Worm (Caenorhabditis elegans): Measurements from ENCODE around the gene frpr-11.
A peak's percentile ranks its signal among the peaks of the same experiment; 100 is the strongest.

Gene frpr-11

DNA sequence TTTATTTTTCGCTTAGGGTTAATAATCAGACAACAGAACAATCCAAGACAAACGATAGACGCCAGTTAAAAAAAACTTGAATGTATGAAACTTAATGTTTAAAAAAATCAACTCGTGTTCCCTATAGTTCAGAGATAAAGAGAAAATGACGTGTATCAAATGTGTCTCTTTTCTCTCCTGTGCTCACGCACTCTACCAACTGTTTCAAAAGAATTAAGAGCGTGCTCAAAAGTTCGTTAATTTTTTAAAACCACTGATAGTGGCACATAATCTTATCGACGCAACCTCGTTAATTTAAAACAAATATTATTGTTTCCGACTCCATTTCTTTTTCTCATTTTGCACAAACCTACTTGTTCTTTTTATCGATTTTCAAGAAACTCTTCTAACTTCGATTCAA is 1.3 kb upstream of the frpr-11 start:
- TF ChIP-seq nhr-12 (tag; optimal IDR thresholded peaks at IDR 0.05) (no peak), nhr-237 (tag; optimal IDR thresholded peaks at IDR 0.05) (no peak), nhr-43 (tag; optimal IDR thresholded peaks at IDR 0.05; ENCODE audit: poor library complexity, severe bottlenecking) (no peak), ceh-16 (tag; optimal IDR thresholded peaks at IDR 0.05) (no peak), tbx-2 (tag; optimal IDR thresholded peaks at IDR 0.05) (no peak), lin-15B (tag; optimal IDR thresholded peaks at IDR 0.05) (no peak), fkh-10 (GFP tag; optimal IDR thresholded peaks at IDR 0.05) (no peak), ceh-82 (tag; optimal IDR thresholded peaks at IDR 0.05) (no peak), daf-12 (tag; optimal IDR thresholded peaks at IDR 0.05) (no peak), nhr-23 (tag; optimal IDR thresholded peaks at IDR 0.05) (no peak), egl-5 (tag; optimal IDR thresholded peaks at IDR 0.05) (no peak), eor-1 (tag; optimal IDR thresholded peaks at IDR 0.05) (no peak), R02D3.7 (tag; optimal IDR thresholded peaks at IDR 0.05) (no peak), jun-1 (tag; optimal IDR thresholded peaks at IDR 0.05) (no peak), lin-39 (tag; optimal IDR thresholded peaks at IDR 0.05) (no peak), pqm-1 (tag; optimal IDR thresholded peaks at IDR 0.05) (peak; percentile 87), nfya-1 (tag; optimal IDR thresholded peaks at IDR 0.05; ENCODE audit: insufficient read depth) (no peak), egl-27 (tag; optimal IDR thresholded peaks at IDR 0.05) (peak; percentile 28), ceh-9 (tag; optimal IDR thresholded peaks at IDR 0.05) (no peak), elt-1 (tag; optimal IDR thresholded peaks at IDR 0.05) (no peak), pha-4 (tag; optimal IDR thresholded peaks at IDR 0.05) (peak; percentile 33), elt-2 (tag; optimal IDR thresholded peaks at IDR 0.05) (peak; percentile 93), nhr-76 (tag; optimal IDR thresholded peaks at IDR 0.05) (no peak), aly-2 (tag; optimal IDR thresholded peaks at IDR 0.05) (no peak), mml-1 (tag; optimal IDR thresholded peaks at IDR 0.05) (no peak), elt-3 (tag; optimal IDR thresholded peaks at IDR 0.05) (no peak), fos-1 (tag; optimal IDR thresholded peaks at IDR 0.05) (no peak), nhr-25 (tag; optimal IDR thresholded peaks at IDR 0.05) (no peak), nhr-28 (tag; optimal IDR thresholded peaks at IDR 0.05) (no peak)

DNA sequence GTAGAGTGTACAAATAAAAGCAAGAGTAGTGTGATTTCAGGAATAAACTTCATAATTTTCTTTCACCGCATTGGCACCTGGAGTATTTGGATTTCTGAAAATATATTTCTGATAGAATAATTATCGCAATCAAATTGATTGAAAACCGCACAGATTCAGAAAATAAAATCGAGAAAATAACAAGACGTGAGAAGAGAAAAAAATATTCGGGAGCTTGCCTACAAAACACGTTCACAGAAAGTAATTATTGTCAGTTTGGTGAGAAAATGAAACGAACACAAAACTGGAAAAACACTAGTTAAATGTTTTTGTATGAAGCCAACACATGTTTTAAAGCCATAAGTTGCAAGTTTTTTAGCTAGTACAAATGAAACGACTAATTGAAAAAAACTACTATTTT is 6.9 kb downstream of the frpr-11 start, which contains the start of gene mod-1:
Gene mod-1 (minus strand): TSS at position 101 of the 400 bp plus-strand sequence.
- no peak for TF ChIP-seq elt-2 (tag; optimal IDR thresholded peaks at IDR 0.05)
- no peak for TF ChIP-seq tbx-2 (tag; optimal IDR thresholded peaks at IDR 0.05)
- TF ChIP-seq fkh-10 (GFP tag; optimal IDR thresholded peaks at IDR 0.05), result no peak
- no peak for TF ChIP-seq lin-15B (tag; optimal IDR thresholded peaks at IDR 0.05)
- no peak for TF ChIP-seq snpc-4 (tag; optimal IDR thresholded peaks at IDR 0.05)
- TF ChIP-seq pha-4 (tag; optimal IDR thresholded peaks at IDR 0.05), result no peak
- TF ChIP-seq nhr-67 (tag; optimal IDR thresholded peaks at IDR 0.05), result no peak
- TF ChIP-seq ZK546.5 (tag; optimal IDR thresholded peaks at IDR 0.05), result no peak
- TF ChIP-seq nhr-76 (tag; optimal IDR thresholded peaks at IDR 0.05), result no peak
- no peak for TF ChIP-seq egl-5 (tag; optimal IDR thresholded peaks at IDR 0.05)
- TF ChIP-seq nhr-11 (tag; optimal IDR thresholded peaks at IDR 0.05), result no peak
- TF ChIP-seq lsy-12 (tag; optimal IDR thresholded peaks at IDR 0.05), result no peak
- TF ChIP-seq nfya-1 (tag; optimal IDR thresholded peaks at IDR 0.05; ENCODE audit: insufficient read depth), result no peak
- TF ChIP-seq zag-1 (tag; optimal IDR thresholded peaks at IDR 0.05), result no peak
- no peak for TF ChIP-seq daf-12 (tag; optimal IDR thresholded peaks at IDR 0.05)
- no peak for TF ChIP-seq eor-1 (tag; optimal IDR thresholded peaks at IDR 0.05)
- no peak for TF ChIP-seq elt-3 (tag; optimal IDR thresholded peaks at IDR 0.05)
- TF ChIP-seq ceh-28 (tag; optimal IDR thresholded peaks at IDR 0.05), result no peak
- TF ChIP-seq nhr-25 (tag; optimal IDR thresholded peaks at IDR 0.05), result no peak

DNA sequence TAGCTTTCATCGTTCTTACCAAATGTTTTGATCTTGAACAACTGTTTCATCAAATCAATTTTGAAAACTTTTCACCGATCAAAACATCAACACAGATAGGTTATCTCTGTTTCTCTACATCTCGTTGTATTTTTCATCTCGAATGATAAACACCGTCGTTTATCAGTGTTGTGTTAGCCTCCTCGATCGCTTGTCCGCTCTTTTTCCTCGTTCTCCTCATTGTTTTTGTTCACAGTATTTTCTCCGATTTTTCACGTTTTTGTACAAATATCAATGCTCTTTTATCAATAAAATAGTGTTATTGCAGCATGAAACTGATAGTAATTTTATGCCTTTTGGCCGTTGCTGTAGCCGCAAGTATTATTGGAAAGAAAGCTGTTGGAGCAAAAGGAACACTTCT is 15.8 kb downstream of the frpr-11 start, which contains the start of gene ttr-47:
Gene ttr-47 (plus strand): TSS at position 308 of the 400 bp plus-strand sequence.
- TF ChIP-seq elt-2 (tag; optimal IDR thresholded peaks at IDR 0.05) (peak; percentile 65), pqm-1 (tag; optimal IDR thresholded peaks at IDR 0.05) (peak; percentile 36), pha-4 (tag; optimal IDR thresholded peaks at IDR 0.05) (peak; percentile 20), nfya-1 (tag; optimal IDR thresholded peaks at IDR 0.05; ENCODE audit: insufficient read depth) (peak; percentile 25), elt-1 (tag; optimal IDR thresholded peaks at IDR 0.05) (no peak), ceh-28 (tag; optimal IDR thresholded peaks at IDR 0.05) (peak; percentile 33), ceh-9 (tag; optimal IDR thresholded peaks at IDR 0.05) (no peak)

DNA sequence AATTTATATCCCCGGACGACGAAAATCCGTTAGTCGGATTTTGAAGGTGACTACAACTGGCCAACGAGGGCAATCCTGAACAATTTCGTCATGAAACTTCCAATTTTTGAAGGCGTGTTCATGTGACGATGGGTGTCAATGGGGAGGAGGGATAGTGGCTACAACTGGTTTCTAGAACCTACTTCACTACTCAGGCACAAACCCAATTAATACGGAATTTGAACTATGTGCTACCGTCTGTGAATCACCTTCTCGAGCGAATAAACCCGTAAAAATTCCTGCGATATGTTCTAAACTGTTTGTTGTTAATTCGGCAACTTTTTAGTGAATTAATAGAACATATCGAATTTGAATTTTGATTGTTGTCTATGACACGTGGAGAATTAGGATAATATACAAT is 20.7 kb downstream of the frpr-11 start:
- TF ChIP-seq ztf-11 (tag; optimal IDR thresholded peaks at IDR 0.05), result no peak
